Fruit fly (Drosophila melanogaster): ENCODE data around the gene CG3587.

DNA sequence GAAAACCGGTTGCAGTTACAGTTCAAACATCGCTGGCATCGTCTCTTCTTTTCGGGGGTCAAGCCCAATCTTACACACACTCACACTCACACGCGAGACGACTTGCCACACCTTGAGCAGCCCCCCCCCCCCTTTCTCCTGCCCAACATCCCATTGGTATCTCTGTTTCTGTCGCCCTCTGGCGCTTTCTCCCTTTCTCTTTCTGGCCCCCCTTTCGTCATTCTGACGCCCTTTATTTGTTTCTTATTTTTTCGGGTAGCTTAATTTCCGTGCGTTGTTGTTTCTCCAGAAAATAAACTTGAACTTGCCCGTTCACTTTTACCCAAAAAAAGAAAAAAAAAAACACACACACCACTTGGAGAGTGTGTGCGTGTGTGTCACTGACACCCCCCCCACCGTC is 32.0 kb downstream of the CG3587 start:
- TF ChIP-seq CG14655 (GFP tag; optimal IDR thresholded peaks at IDR 0.05) (no peak), gl (tag; optimal IDR thresholded peaks at IDR 0.05) (no peak), CG15710 (tag; optimal IDR thresholded peaks at IDR 0.05) (no peak), CG8301 (tag; optimal IDR thresholded peaks at IDR 0.05) (no peak), Ets98B (GFP tag; IDR thresholded peaks at IDR 0.05) (no peak), CG13204 (GFP tag; optimal IDR thresholded peaks at IDR 0.05) (no peak), Pif1A (GFP tag; optimal IDR thresholded peaks at IDR 0.05) (no peak), CG10348 (GFP tag; IDR thresholded peaks at IDR 0.05) (no peak), EcR (GFP tag; optimal IDR thresholded peaks at IDR 0.05) (no peak), D1 (tag; optimal IDR thresholded peaks at IDR 0.05) (no peak), CG8159 (tag; optimal IDR thresholded peaks at IDR 0.05) (no peak), rn (GFP tag; IDR thresholded peaks at IDR 0.05) (no peak), fd96Ca (GFP tag; IDR thresholded peaks at IDR 0.05) (no peak)

All from whole organism, pupa.